Fruit fly (Drosophila melanogaster) whole organism, embryonic: ENCODE data around the gene dbe.

Source experiments
- CG12155 ChIP-seq: fragments of 200-800 bp; sonication (Bioruptor generic); optimal IDR thresholded peaks from 3 replicates; lab custom pipeline; 2016; ENCODE audit warnings: missing biosample characterization, missing genetic modification characterization
- CG1529 ChIP-seq: fragments of 200-800 bp; sonication (Bioruptor generic); optimal IDR thresholded peaks from 3 replicates; lab custom pipeline; 2018; ENCODE audit warnings: missing biosample characterization, missing genetic modification characterization
- CG15601 ChIP-seq: fragments of 200-800 bp; sonication (Bioruptor generic); optimal IDR thresholded peaks from 3 replicates; lab custom pipeline; 2019; ENCODE audit warnings: missing biosample characterization, mild to moderate bottlenecking, missing genetic modification characterization, moderate library complexity
- CG17361 ChIP-seq: fragments of 200-800 bp; sonication (Bioruptor generic); IDR thresholded peaks from 3 replicates; pipeline ENCODE4 v1.3.6; 2022; ENCODE audit warnings: missing biosample characterization, missing genetic modification characterization
- CG17802 ChIP-seq: fragments of 200-800 bp; sonication (Bioruptor generic); optimal IDR thresholded peaks from 2 replicates; lab custom pipeline; 2018; ENCODE audit warnings: missing biosample characterization, mild to moderate bottlenecking, missing genetic modification characterization, moderate library complexity
- CG2712 ChIP-seq: fragments of 200-800 bp; optimal IDR thresholded peaks from 3 replicates; lab custom pipeline; 2019; ENCODE audit warnings: missing biosample characterization, mild to moderate bottlenecking, missing genetic modification characterization, moderate library complexity
- CG31224 ChIP-seq: fragments of 200-800 bp; sonication (Bioruptor generic); IDR thresholded peaks from 2 replicates; pipeline ENCODE4 v1.3.6; 2022; ENCODE audit warnings: missing biosample characterization, missing genetic modification characterization
- CG3163 ChIP-seq: fragments of 200-800 bp; sonication (Bioruptor generic); optimal IDR thresholded peaks from 3 replicates; lab custom pipeline; 2016; ENCODE audit warnings: missing biosample characterization, missing genetic modification characterization
- CG32767 ChIP-seq: fragments of 200-800 bp; sonication (Bioruptor generic); IDR thresholded peaks from 2 replicates; pipeline ENCODE4 v1.3.6; 2022; ENCODE audit warnings: missing biosample characterization, missing genetic modification characterization
- CG34422 ChIP-seq: fragments of 200-800 bp; sonication (Bioruptor generic); IDR thresholded peaks from 3 replicates; pipeline ENCODE4 v1.3.6; 2022; ENCODE audit warnings: missing biosample characterization, missing genetic modification characterization
- CG42726 ChIP-seq: fragments of 200-800 bp; sonication (Bioruptor generic); IDR thresholded peaks from 2 replicates; pipeline ENCODE4 v1.3.6; 2022; ENCODE audit warnings: missing biosample characterization, missing genetic modification characterization; ENCODE audit not compliant: partially characterized antibody
- CG4424 ChIP-seq: fragments of 200-800 bp; sonication (Bioruptor generic); optimal IDR thresholded peaks from 3 replicates; lab custom pipeline; 2016; ENCODE audit warnings: missing biosample characterization, missing genetic modification characterization
- CG4707 ChIP-seq: fragments of 200-800 bp; sonication (Bioruptor generic); optimal IDR thresholded peaks from 2 replicates; lab custom pipeline; 2018; ENCODE audit warnings: missing biosample characterization, mild to moderate bottlenecking, missing genetic modification characterization, moderate library complexity
- CG5180 ChIP-seq: fragments of 200-800 bp; sonication (Bioruptor generic); optimal IDR thresholded peaks from 3 replicates; lab custom pipeline; 2017; ENCODE audit warnings: missing biosample characterization, missing genetic modification characterization, mild to moderate bottlenecking, moderate library complexity, missing genetic modification reagents
- CG9437 ChIP-seq: fragments of 200-800 bp; sonication (Bioruptor generic); optimal IDR thresholded peaks from 2 replicates; lab custom pipeline; 2018; ENCODE audit warnings: missing biosample characterization, mild to moderate bottlenecking, missing genetic modification characterization
- CG9932 ChIP-seq: fragments of 200-800 bp; sonication (Bioruptor generic); IDR thresholded peaks from 2 replicates; pipeline ENCODE4 v1.3.6; 2022; ENCODE audit warnings: missing biosample characterization, missing genetic modification characterization
- CoRest ChIP-seq: fragments of 200-800 bp; sonication (Bioruptor generic); optimal IDR thresholded peaks from 3 replicates; lab custom pipeline; 2018; ENCODE audit warnings: missing biosample characterization, mild to moderate bottlenecking, missing genetic modification characterization, moderate library complexity
- CrebB ChIP-seq: fragments of 200-800 bp; sonication (Bioruptor generic); optimal IDR thresholded peaks from 3 replicates; lab custom pipeline; 2018; ENCODE audit warnings: missing biosample characterization, mild to moderate bottlenecking, missing genetic modification characterization
- Dip2 ChIP-seq: fragments of 200-800 bp; sonication (Bioruptor generic); IDR thresholded peaks from 2 replicates; pipeline ENCODE4 v1.3.6; 2022; ENCODE audit warnings: missing biosample characterization, missing genetic modification characterization
- E2f1 ChIP-seq: fragments of 200-800 bp; sonication (Bioruptor generic); IDR thresholded peaks from 2 replicates; pipeline ENCODE4 v1.3.6; 2022; ENCODE audit warnings: missing biosample characterization, missing genetic modification characterization
- E2f2 ChIP-seq: fragments of 200-800 bp; sonication (Bioruptor generic); IDR thresholded peaks from 2 replicates; pipeline ENCODE4 v1.3.6; 2022; ENCODE audit warnings: missing biosample characterization, missing genetic modification characterization
- Fer3 ChIP-seq: fragments of 200-800 bp; sonication (Bioruptor generic); optimal IDR thresholded peaks from 2 replicates; lab custom pipeline; 2018; ENCODE audit warnings: missing biosample characterization, mild to moderate bottlenecking, missing genetic modification characterization, moderate library complexity
- HLHmδ ChIP-seq: fragments of 200-800 bp; sonication (Bioruptor generic); optimal IDR thresholded peaks from 2 replicates; lab custom pipeline; 2018; ENCODE audit warnings: missing biosample characterization, mild to moderate bottlenecking, missing genetic modification characterization, moderate library complexity
- HmgD ChIP-seq: fragments of 200-800 bp; sonication (Bioruptor generic); optimal IDR thresholded peaks from 3 replicates; lab custom pipeline; 2016; ENCODE audit warnings: missing biosample characterization, missing genetic modification characterization
- Hr3 ChIP-seq: fragments of 200-800 bp; sonication (Bioruptor generic); optimal IDR thresholded peaks from 3 replicates; lab custom pipeline; 2016; ENCODE audit warnings: missing biosample characterization, missing genetic modification characterization
- Meics ChIP-seq: fragments of 200-800 bp; sonication (Bioruptor generic); optimal IDR thresholded peaks from 2 replicates; lab custom pipeline; 2017; ENCODE audit warnings: missing biosample characterization, mild to moderate bottlenecking, missing genetic modification characterization
- Mes4 ChIP-seq: fragments of 200-800 bp; sonication (Bioruptor generic); optimal IDR thresholded peaks from 2 replicates; lab custom pipeline; 2016; ENCODE audit warnings: missing biosample characterization, missing genetic modification characterization
- NfI ChIP-seq: fragments of 200-800 bp; sonication (Bioruptor generic); optimal IDR thresholded peaks from 3 replicates; lab custom pipeline; 2018; ENCODE audit warnings: missing biosample characterization, mild to moderate bottlenecking, missing genetic modification characterization, moderate library complexity
- Oli ChIP-seq: fragments of 200-800 bp; sonication (Bioruptor generic); optimal IDR thresholded peaks from 2 replicates; lab custom pipeline; 2018; ENCODE audit warnings: missing biosample characterization, mild to moderate bottlenecking, missing genetic modification characterization, moderate library complexity
- Optix ChIP-seq: fragments of 200-800 bp; sonication (Bioruptor generic); IDR thresholded peaks from 3 replicates; pipeline ENCODE4 v1.3.6; 2022; ENCODE audit warnings: missing biosample characterization, missing genetic modification characterization
- Sox100B ChIP-seq: fragments of 200-800 bp; sonication (Bioruptor generic); optimal IDR thresholded peaks from 3 replicates; lab custom pipeline; 2018; ENCODE audit warnings: missing biosample characterization, mild to moderate bottlenecking, missing genetic modification characterization
- Sry-δ ChIP-seq: fragments of 200-800 bp; sonication (Bioruptor generic); optimal IDR thresholded peaks from 2 replicates; lab custom pipeline; 2016; ENCODE audit warnings: missing biosample characterization, missing genetic modification characterization
- Taf1 ChIP-seq: fragments of 200-800 bp; sonication (Bioruptor generic); IDR thresholded peaks from 2 replicates; pipeline ENCODE4 v1.3.6; 2022; ENCODE audit warnings: missing biosample characterization, missing genetic modification characterization
- ac ChIP-seq: fragments of 200-800 bp; sonication (Bioruptor generic); optimal IDR thresholded peaks from 3 replicates; lab custom pipeline; 2017; ENCODE audit warnings: missing biosample characterization, mild to moderate bottlenecking, missing genetic modification characterization
- bbx ChIP-seq: fragments of 200-800 bp; sonication (Bioruptor generic); IDR thresholded peaks from 2 replicates; pipeline ENCODE4 v1.3.6; 2022; ENCODE audit warnings: missing biosample characterization, missing genetic modification characterization; ENCODE audit not compliant: partially characterized antibody
- bcd ChIP-seq: fragments of 200-800 bp; sonication (Bioruptor generic); optimal IDR thresholded peaks from 2 replicates; lab custom pipeline; 2017; ENCODE audit warnings: missing biosample characterization, mild to moderate bottlenecking, missing genetic modification characterization
- caup ChIP-seq: fragments of 200-800 bp; sonication (Bioruptor generic); optimal IDR thresholded peaks from 3 replicates; lab custom pipeline; 2017; ENCODE audit warnings: missing biosample characterization, mild to moderate bottlenecking, missing genetic modification characterization, moderate library complexity; ENCODE audit not compliant: severe bottlenecking
- corto ChIP-seq: fragments of 200-800 bp; sonication (Bioruptor generic); optimal IDR thresholded peaks from 2 replicates; lab custom pipeline; 2016; ENCODE audit warnings: missing biosample characterization, mild to moderate bottlenecking, missing genetic modification characterization, moderate library complexity
- disco-r ChIP-seq: fragments of 200-800 bp; sonication (Bioruptor generic); optimal IDR thresholded peaks from 2 replicates; lab custom pipeline; 2016; ENCODE audit warnings: missing biosample characterization, missing genetic modification characterization
- ham ChIP-seq: fragments of 200-800 bp; sonication (Bioruptor generic); IDR thresholded peaks from 2 replicates; pipeline ENCODE4 v1.3.6; 2022; ENCODE audit warnings: missing biosample characterization, missing genetic modification characterization
- nerfin-2 ChIP-seq: fragments of 200-800 bp; sonication (Bioruptor generic); IDR thresholded peaks from 2 replicates; pipeline ENCODE4 v1.3.6; 2022; ENCODE audit warnings: missing biosample characterization, missing genetic modification characterization; ENCODE audit not compliant: partially characterized antibody
- otp ChIP-seq: fragments of 200-800 bp; sonication (Bioruptor generic); IDR thresholded peaks from 3 replicates; pipeline ENCODE4, ENCODE4 v1.3.6; 2022; ENCODE audit warnings: missing biosample characterization, missing genetic modification characterization
- phol ChIP-seq: fragments of 200-800 bp; sonication (Bioruptor generic); optimal IDR thresholded peaks from 3 replicates; lab custom pipeline; 2018; ENCODE audit warnings: missing biosample characterization, mild to moderate bottlenecking, missing genetic modification characterization, moderate library complexity
- prd ChIP-seq, 3 experiments: fragments of >200 bp in 2 of 3; fragments of 200-800 bp in 1 of 3; sonication (Bioruptor generic) in 1 of 3; optimal IDR thresholded peaks in 2 of 3; IDR thresholded peaks in 1 of 3; 2 replicates in 2 of 3; 3 replicates in 1 of 3; pipeline versions ENCODE4 v1.3.6 to Lab custom; 2017 to 2022; ENCODE audit warnings: missing biosample characterization in 1 of 3, missing genetic modification characterization in 1 of 3
- sens ChIP-seq: fragments of 200-800 bp; sonication (Bioruptor generic); peaks from one replicate; lab custom pipeline; 2016; ENCODE audit warnings: missing biosample characterization, missing genetic modification characterization
- shn ChIP-seq: fragments of 200-800 bp; sonication (Bioruptor generic); optimal IDR thresholded peaks from 3 replicates; lab custom pipeline; 2016; ENCODE audit warnings: missing biosample characterization, missing genetic modification characterization
- sug ChIP-seq: fragments of 200-800 bp; optimal IDR thresholded peaks from 2 replicates; lab custom pipeline; 2019; ENCODE audit warnings: missing biosample characterization, mild to moderate bottlenecking, missing genetic modification characterization, moderate library complexity
- tup ChIP-seq: fragments of 200-800 bp; sonication (Bioruptor generic); optimal IDR thresholded peaks from 2 replicates; lab custom pipeline; 2016; ENCODE audit warnings: missing biosample characterization, mild to moderate bottlenecking, missing genetic modification characterization, moderate library complexity
- unpg ChIP-seq: fragments of 200-800 bp; sonication (Bioruptor generic); optimal IDR thresholded peaks from 3 replicates; lab custom pipeline; 2018; ENCODE audit warnings: missing biosample characterization, mild to moderate bottlenecking, missing genetic modification characterization, moderate library complexity
- z ChIP-seq: fragments of 200-800 bp; sonication (Bioruptor generic); IDR thresholded peaks from 3 replicates; pipeline ENCODE4 v1.3.6; 2022; ENCODE audit warnings: missing biosample characterization, missing genetic modification characterization

The dbe gene

dm6 chr2L:850727-851257 lies 18.9 kb downstream of the dbe start, which contains the start of gene drongo (continued):
- peak; percentile 7 for TF ChIP-seq bcd (GFP tag; lab: Kevin White, UChicago)
- TF ChIP-seq sens (GFP tag; lab: Kevin White, UChicago): peak; percentile 86
- no peak for TF ChIP-seq CG4424 (GFP tag; lab: Kevin White, UChicago)
- TF ChIP-seq CG31224 (GFP tag; lab: Robert Waterston, UW): no peak
- TF ChIP-seq tup (GFP tag; lab: Kevin White, UChicago): no peak
- TF ChIP-seq HLHmδ (GFP tag; lab: Kevin White, UChicago): peak; percentile 90
- peak; percentile 38 for TF ChIP-seq CG4707 (GFP tag; lab: Kevin White, UChicago)
- no peak for TF ChIP-seq ac (GFP tag; lab: Kevin White, UChicago)
- peak; percentile 11 for TF ChIP-seq Meics
- peak; percentile 60; the same call in 1 of the 3 replicates for TF ChIP-seq CG34422 (GFP tag; lab: Robert Waterston, UW)
- TF ChIP-seq Taf1 (GFP tag; lab: Robert Waterston, UW): no peak
- TF ChIP-seq sug (tag; lab: Kevin White, UChicago): peak; percentile 57
- peak; percentile 69 for TF ChIP-seq CrebB (tag; lab: Kevin White, UChicago)
- peak; percentile 61 for TF ChIP-seq Sry-δ (GFP tag; lab: Kevin White, UChicago)
- no peak for TF ChIP-seq shn (GFP tag; lab: Kevin White, UChicago)
- TF ChIP-seq Oli: no peak
- peak; percentile 32; the same call in 1 of the 2 replicates for TF ChIP-seq CG9932
- no peak for TF ChIP-seq corto (GFP tag; lab: Kevin White, UChicago)
- peak; percentile 65 for TF ChIP-seq bbx (GFP tag; lab: Robert Waterston, UW)
- TF ChIP-seq phol (tag; lab: Kevin White, UChicago): peak; percentile 37
- peak; percentile 18 for TF ChIP-seq CG3163
- no peak for TF ChIP-seq E2f1 (GFP tag; lab: Robert Waterston, UW)
- peak; percentile 23 for TF ChIP-seq CoRest (tag; lab: Kevin White, UChicago)
- peak; percentile 16 for TF ChIP-seq CG1529 (GFP tag; lab: Kevin White, UChicago)
- no peak for TF ChIP-seq disco-r (GFP tag; lab: Kevin White, UChicago)
- peak; percentile 60 for TF ChIP-seq CG12155 (GFP tag; lab: Kevin White, UChicago)
- no peak for TF ChIP-seq Optix (GFP tag; lab: Robert Waterston, UW)
- no peak for TF ChIP-seq Hr3
- no peak for TF ChIP-seq nerfin-2 (GFP tag; lab: Robert Waterston, UW)
- TF ChIP-seq CG5180 (GFP tag; lab: Kevin White, UChicago): peak; percentile 28
- no peak for TF ChIP-seq Dip2 (GFP tag; lab: Robert Waterston, UW)
- peak; percentile 67 for TF ChIP-seq HmgD (GFP tag; lab: Kevin White, UChicago)
- TF ChIP-seq Sox100B (GFP tag; lab: Kevin White, UChicago): no peak
- TF ChIP-seq E2f2 (GFP tag; lab: Robert Waterston, UW): peak; percentile 97
- peak; percentile 34 for TF ChIP-seq NfI (GFP tag; lab: Kevin White, UChicago)
- no peak for TF ChIP-seq CG17361 (GFP tag; lab: Robert Waterston, UW)
- TF ChIP-seq CG15601 (tag; lab: Kevin White, UChicago): peak; percentile 68
- peak; percentile 23 for TF ChIP-seq Fer3
- TF ChIP-seq ham (GFP tag; lab: Robert Waterston, UW): no peak
- peak; percentile 6 for TF ChIP-seq CG17802 (tag; lab: Kevin White, UChicago)
- no peak for TF ChIP-seq Mes4 (GFP tag; lab: Kevin White, UChicago)
- TF ChIP-seq CG32767: no peak
- TF ChIP-seq CG9437: peak; percentile 28
- TF ChIP-seq CG42726 (GFP tag; lab: Robert Waterston, UW): peak; percentile 83
- TF ChIP-seq unpg (GFP tag; lab: Kevin White, UChicago): no peak
- TF ChIP-seq caup: peak; percentile 55
- no peak for TF ChIP-seq prd (optimal IDR thresholded peaks at IDR 0.05; lab: Kevin White, UChicago)
- 0 out of 3 replicates have a peak, but pooled peaks have one; percentile 15 for TF ChIP-seq prd (GFP tag; IDR thresholded peaks at IDR 0.05; lab: Robert Waterston, UW)
- peak; percentile 41 for TF ChIP-seq CG2712
- no peak for TF ChIP-seq z
- 0 out of 3 replicates have a peak, but pooled peaks have one; percentile 44 for TF ChIP-seq otp (GFP tag; lab: Robert Waterston, UW)
